Worm (Caenorhabditis elegans) whole organism, L1 larva: ENCODE data around the gene far-7.

Experiments used
- C04F5.9 ChIP-seq: sonication (generic microtip); optimal IDR thresholded peaks from 2 replicates; lab custom pipeline; 2016; ENCODE audit warnings: missing genetic modification characterization, missing compliant biosample characterization
- C16A3.4 ChIP-seq: fragments of 150-350 bp; optimal IDR thresholded peaks from 2 replicates; lab custom pipeline; 2014; ENCODE audit warnings: missing biosample characterization, missing genetic modification characterization
- C34B4.2 ChIP-seq: sonication (generic microtip); optimal IDR thresholded peaks from 2 replicates; lab custom pipeline; 2017; ENCODE audit warnings: mild to moderate bottlenecking, missing genetic modification characterization, missing compliant biosample characterization
- F16B12.6 ChIP-seq: fragments of 150-350 bp; optimal IDR thresholded peaks from 2 replicates; lab custom pipeline; 2014; ENCODE audit warnings: missing biosample characterization, missing genetic modification characterization
- Y116A8C.19 ChIP-seq: sonication (generic microtip); optimal IDR thresholded peaks from 2 replicates; lab custom pipeline; 2016; ENCODE audit warnings: missing compliant biosample characterization, missing genetic modification characterization, borderline replicate concordance
- aha-1 ChIP-seq: fragments of 150-350 bp; optimal IDR thresholded peaks from 2 replicates; lab custom pipeline; 2014; ENCODE audit warnings: missing biosample characterization, missing genetic modification characterization
- alr-1 ChIP-seq: fragments of 200-800 bp; sonication (Bioruptor generic); optimal IDR thresholded peaks from 2 replicates; lab custom pipeline; 2018; ENCODE audit warnings: borderline replicate concordance, mild to moderate bottlenecking, missing genetic modification characterization, missing compliant biosample characterization
- ama-1 ChIP-seq: fragments of 150-350 bp; optimal IDR thresholded peaks from 2 replicates; lab custom pipeline; 2014
- blmp-1 ChIP-seq: fragments of 150-350 bp; optimal IDR thresholded peaks from 2 replicates; lab custom pipeline; 2014; ENCODE audit warnings: missing biosample characterization, missing genetic modification characterization
- ceh-63 ChIP-seq: fragments of 200-800 bp; sonication (Bioruptor generic); optimal IDR thresholded peaks from 2 replicates; lab custom pipeline; 2018; ENCODE audit warnings: mild to moderate bottlenecking, missing genetic modification characterization, missing compliant biosample characterization
- ceh-90 ChIP-seq: sonication (generic microtip); optimal IDR thresholded peaks from 2 replicates; lab custom pipeline; 2016; ENCODE audit warnings: missing genetic modification characterization, missing compliant biosample characterization
- dsc-1 ChIP-seq: sonication (generic microtip); optimal IDR thresholded peaks from 2 replicates; lab custom pipeline; 2016; ENCODE audit warnings: mild to moderate bottlenecking, missing genetic modification characterization, missing compliant biosample characterization
- efl-1 ChIP-seq, 4 experiments: fragments of 150-350 bp; optimal IDR thresholded peaks in 3 of 4; peaks in 1 of 4; 1 replicate in 1 of 4; 2 replicates in 3 of 4; lab custom pipeline; 2014; ENCODE audit warnings: missing biosample characterization in 2 of 4, missing genetic modification characterization in 2 of 4, missing genetic modification reagents in 2 of 4
- egl-13 ChIP-seq: sonication (generic microtip); optimal IDR thresholded peaks from 2 replicates; lab custom pipeline; 2016; ENCODE audit warnings: missing genotype, missing genetic modification reagents, missing genetic modification characterization, missing compliant biosample characterization
- elt-2 ChIP-seq: sonication (generic microtip); optimal IDR thresholded peaks from 2 replicates; lab custom pipeline; 2016; ENCODE audit warnings: missing genetic modification characterization, mild to moderate bottlenecking, inconsistent platforms, missing compliant biosample characterization, missing genetic modification reagents
- elt-3 ChIP-seq, 6 experiments: fragments of 150-350 bp in 1 of 6; sonication (generic microtip); optimal IDR thresholded peaks; 2 replicates each; lab custom pipeline; 2017 to 2018; ENCODE audit warnings: missing biosample characterization in 6 of 6, missing genetic modification characterization in 6 of 6, inconsistent platforms in 1 of 6
- ets-5 ChIP-seq: fragments of 200-800 bp; sonication (Bioruptor generic); IDR thresholded peaks from 2 replicates; pipeline ENCODE4 v1.3.6; 2022; ENCODE audit warnings: missing genetic modification characterization, missing compliant biosample characterization
- fkh-8 ChIP-seq: sonication (generic microtip); optimal IDR thresholded peaks from 2 replicates; lab custom pipeline; 2016; ENCODE audit warnings: mild to moderate bottlenecking, missing genetic modification characterization, missing compliant biosample characterization
- fos-1 ChIP-seq: fragments of 150-350 bp; optimal IDR thresholded peaks from 2 replicates; lab custom pipeline; 2014; ENCODE audit warnings: missing biosample characterization, missing genetic modification characterization
- hlh-4 ChIP-seq: sonication (generic microtip); optimal IDR thresholded peaks from 2 replicates; lab custom pipeline; 2016; ENCODE audit warnings: mild to moderate bottlenecking, missing genetic modification characterization, missing compliant biosample characterization
- hpl-2 ChIP-seq: fragments of 150-350 bp; optimal IDR thresholded peaks from 2 replicates; lab custom pipeline; 2014; ENCODE audit warnings: missing biosample characterization, missing genetic modification reagents, missing genetic modification characterization
- isw-1 ChIP-seq: fragments of 200-800 bp; sonication (Bioruptor generic); IDR thresholded peaks from 2 replicates; pipeline ENCODE4 v1.3.6; 2022; ENCODE audit warnings: missing genetic modification characterization, missing compliant biosample characterization
- lin-13 ChIP-seq: fragments of 150-350 bp; optimal IDR thresholded peaks from 2 replicates; lab custom pipeline; 2014; ENCODE audit warnings: missing biosample characterization, missing genetic modification reagents, missing genetic modification characterization
- lin-14 ChIP-seq: fragments of 200-800 bp; sonication (Bioruptor generic); optimal IDR thresholded peaks from 2 replicates; lab custom pipeline; 2018; ENCODE audit warnings: mild to moderate bottlenecking, missing genetic modification characterization, moderate library complexity, missing compliant biosample characterization
- lin-35 ChIP-seq, 2 experiments: fragments of 150-350 bp; optimal IDR thresholded peaks; 2 replicates each; lab custom pipeline; 2014; ENCODE audit warnings: missing biosample characterization in 2 of 2, missing genetic modification characterization in 2 of 2, missing genetic modification reagents in 2 of 2
- lin-39 ChIP-seq: fragments of 150-350 bp; optimal IDR thresholded peaks from 2 replicates; lab custom pipeline; 2014; ENCODE audit warnings: missing biosample characterization, missing genetic modification reagents, missing genetic modification characterization
- lsy-2 ChIP-seq, 2 experiments: fragments of 150-350 bp; optimal IDR thresholded peaks; 2 replicates each; lab custom pipeline; 2014; ENCODE audit warnings: missing biosample characterization in 2 of 2, missing genetic modification characterization in 2 of 2
- mdl-1 ChIP-seq, 2 experiments: fragments of 150-350 bp; optimal IDR thresholded peaks; 2 replicates each; lab custom pipeline; 2014 to 2017; ENCODE audit warnings: missing biosample characterization in 2 of 2, missing genetic modification characterization in 2 of 2, inconsistent platforms in 1 of 2
- nhr-12 ChIP-seq: sonication (generic microtip); optimal IDR thresholded peaks from 2 replicates; lab custom pipeline; 2017; ENCODE audit warnings: missing biosample characterization, missing genetic modification characterization
- nhr-19 ChIP-seq: fragments of 200-800 bp; sonication (Bioruptor generic); conservative IDR thresholded peaks from 2 replicates; pipeline ENCODE4 v1.3.6; 2022; ENCODE audit warnings: missing genetic modification characterization, missing compliant biosample characterization
- nhr-47 ChIP-seq: sonication (generic microtip); optimal IDR thresholded peaks from 2 replicates; lab custom pipeline; 2016; ENCODE audit warnings: mild to moderate bottlenecking, missing genetic modification characterization, moderate library complexity, missing compliant biosample characterization
- nhr-71 ChIP-seq: sonication (generic microtip); optimal IDR thresholded peaks from 2 replicates; lab custom pipeline; 2016; ENCODE audit warnings: mild to moderate bottlenecking, missing genetic modification characterization, moderate library complexity, missing compliant biosample characterization
- nhr-77 ChIP-seq: fragments of 150-350 bp; optimal IDR thresholded peaks from 2 replicates; lab custom pipeline; 2014; ENCODE audit warnings: missing biosample characterization, missing genetic modification characterization
- nhr-84 ChIP-seq: sonication (generic microtip); optimal IDR thresholded peaks from 2 replicates; lab custom pipeline; 2017; ENCODE audit warnings: missing biosample characterization, missing genetic modification characterization
- nhr-85 ChIP-seq: sonication (generic microtip); peaks from one replicate; lab custom pipeline; 2016; ENCODE audit warnings: missing genetic modification characterization, inconsistent platforms, missing compliant biosample characterization
- pax-3 ChIP-seq: fragments of 200-800 bp; sonication (Bioruptor generic); optimal IDR thresholded peaks from 2 replicates; lab custom pipeline; 2018; ENCODE audit warnings: mild to moderate bottlenecking, missing genetic modification characterization, moderate library complexity, missing compliant biosample characterization
- rnt-1 ChIP-seq: sonication (generic microtip); optimal IDR thresholded peaks from 2 replicates; lab custom pipeline; 2016; ENCODE audit warnings: mild to moderate bottlenecking, missing genetic modification characterization, moderate library complexity, missing compliant biosample characterization
- skn-1 ChIP-seq: fragments of 150-350 bp; optimal IDR thresholded peaks from 2 replicates; lab custom pipeline; 2014; ENCODE audit warnings: missing biosample characterization, missing genetic modification characterization
- snu-23 ChIP-seq: sonication (generic microtip); optimal IDR thresholded peaks from 2 replicates; lab custom pipeline; 2016; ENCODE audit warnings: missing genetic modification characterization, missing compliant biosample characterization
- sptf-1 ChIP-seq: fragments of 150-350 bp; optimal IDR thresholded peaks from 2 replicates; lab custom pipeline; 2014; ENCODE audit warnings: missing biosample characterization, missing genetic modification characterization
- unc-130 ChIP-seq: fragments of 150-350 bp; optimal IDR thresholded peaks from 2 replicates; lab custom pipeline; 2017; ENCODE audit warnings: missing biosample characterization, missing genetic modification characterization, inconsistent platforms
- unc-30 ChIP-seq: sonication (generic microtip); optimal IDR thresholded peaks from 2 replicates; lab custom pipeline; 2017; ENCODE audit warnings: missing biosample characterization, missing genetic modification characterization
- unc-62 ChIP-seq: fragments of 150-350 bp; optimal IDR thresholded peaks from 2 replicates; lab custom pipeline; 2014; ENCODE audit warnings: missing biosample characterization, missing genetic modification reagents, missing genetic modification characterization
- xbp-1 ChIP-seq: sonication (generic microtip); optimal IDR thresholded peaks from 2 replicates; lab custom pipeline; 2016; ENCODE audit warnings: missing genetic modification characterization, missing compliant biosample characterization

The far-7 gene

ce11 chrII:312110-312509 is 7.5 kb upstream of the far-7 start, which contains the start of gene mps-2:
Gene mps-2 (minus strand): TSS chrII:312210.
- TF ChIP-seq dsc-1 (peak; percentile 46), nhr-71 (tag; lab: Kevin White, UChicago) (peak; percentile 8)
- TF ChIP-seq, all 84 proteins: peak for 2; not testable (repeated sequence) for 82

DNA sequence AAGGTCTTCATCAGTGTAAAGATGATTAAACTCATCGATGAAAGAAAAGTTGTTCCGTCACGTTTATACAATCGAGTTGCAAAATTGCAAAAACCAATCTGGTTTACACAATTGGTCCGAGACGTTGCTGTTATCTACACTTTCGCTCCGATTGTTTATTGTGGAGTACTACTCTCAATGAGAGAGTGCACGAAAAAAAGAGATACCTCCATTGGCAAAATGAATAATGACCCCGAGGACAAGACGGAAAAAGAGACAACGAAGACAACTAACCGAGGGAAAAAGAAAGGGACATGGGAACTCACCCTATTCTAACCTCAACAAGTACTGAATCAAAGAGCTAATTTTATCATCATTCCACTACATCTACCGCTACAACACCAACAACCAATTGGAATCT is 6.0 kb upstream of the far-7 start:
- TF ChIP-seq isw-1 (GFP tag; lab: Robert Waterston, UW), result no peak
- peak in 1 of 2 experiments; percentile 1 for TF ChIP-seq efl-1 (optimal IDR thresholded peaks at IDR 0.05; lab: Kevin White, UChicago)
- TF ChIP-seq efl-1 (GFP tag; optimal IDR thresholded peaks at IDR 0.05 in 1 of 2; lab: Kevin White, UChicago), result no peak
- TF ChIP-seq hlh-4, result no peak
- peak; percentile 14 for TF ChIP-seq snu-23 (GFP tag; lab: Kevin White, UChicago)
- TF ChIP-seq nhr-77 (tag; lab: Kevin White, UChicago), result no peak
- TF ChIP-seq alr-1 (tag; lab: Kevin White, UChicago), result no peak
- no peak for TF ChIP-seq aha-1 (tag; lab: Kevin White, UChicago)
- no peak for TF ChIP-seq fos-1 (tag; lab: Kevin White, UChicago)
- TF ChIP-seq ama-1 (lab: Kevin White, UChicago), result no peak
- no peak for TF ChIP-seq nhr-84
- TF ChIP-seq nhr-19 (GFP tag; lab: Robert Waterston, UW), result no peak
- no peak for TF ChIP-seq nhr-47 (tag; lab: Kevin White, UChicago)
- no peak for TF ChIP-seq mdl-1 (tag; optimal IDR thresholded peaks at IDR 0.05; lab: Kevin White, UChicago)
- no peak for TF ChIP-seq nhr-12 (tag; lab: Kevin White, UChicago)
- TF ChIP-seq F16B12.6, result no peak
- TF ChIP-seq C34B4.2, result no peak
- TF ChIP-seq lin-14 (GFP tag; lab: Kevin White, UChicago), result peak; percentile 76
- peak; percentile 53 for TF ChIP-seq nhr-85
- TF ChIP-seq pax-3 (tag; lab: Kevin White, UChicago), result no peak
- TF ChIP-seq C04F5.9 (tag; lab: Kevin White, UChicago), result no peak
- no peak for TF ChIP-seq xbp-1
- TF ChIP-seq dsc-1, result peak; percentile 4
- TF ChIP-seq ets-5 (GFP tag; lab: Robert Waterston, UW), result no peak
- peak; percentile 41 for TF ChIP-seq rnt-1 (tag; lab: Kevin White, UChicago)
- no peak for TF ChIP-seq unc-130 (tag; lab: Kevin White, UChicago)
- no peak for TF ChIP-seq fkh-8
- no peak for TF ChIP-seq lin-35 (GFP tag; optimal IDR thresholded peaks at IDR 0.05; lab: Kevin White, UChicago)
- TF ChIP-seq sptf-1 (tag; lab: Kevin White, UChicago), result no peak
- peak; percentile 78 for TF ChIP-seq blmp-1 (tag; lab: Kevin White, UChicago)
- TF ChIP-seq nhr-71 (tag; lab: Kevin White, UChicago), result peak; percentile 10
- no peak for TF ChIP-seq elt-3 (tag; optimal IDR thresholded peaks at IDR 0.05; lab: Kevin White, UChicago)
- TF ChIP-seq elt-2 (tag; lab: Kevin White, UChicago), result peak; percentile 57
- no peak for TF ChIP-seq lin-13 (GFP tag; lab: Kevin White, UChicago)
- no peak for TF ChIP-seq skn-1 (tag; lab: Kevin White, UChicago)
- TF ChIP-seq unc-30, result no peak
- no peak for TF ChIP-seq C16A3.4 (tag; lab: Kevin White, UChicago)
- TF ChIP-seq hpl-2 (GFP tag; lab: Kevin White, UChicago), result no peak
- no peak for TF ChIP-seq lin-39
- no peak for TF ChIP-seq egl-13 (tag; lab: Kevin White, UChicago)
- no peak for TF ChIP-seq Y116A8C.19 (tag; lab: Kevin White, UChicago)
- no peak for TF ChIP-seq ceh-63 (GFP tag; lab: Kevin White, UChicago)
- TF ChIP-seq lsy-2 (tag; optimal IDR thresholded peaks at IDR 0.05; lab: Kevin White, UChicago), result peak in 1 of 2 experiments; percentile 29
- TF ChIP-seq unc-62 (GFP tag; lab: Kevin White, UChicago), result no peak
- TF ChIP-seq ceh-90 (tag; lab: Kevin White, UChicago), result no peak
